Fruit fly (Drosophila melanogaster): ENCODE data around the gene Xrp1.

Xrp1 gene

DNA sequence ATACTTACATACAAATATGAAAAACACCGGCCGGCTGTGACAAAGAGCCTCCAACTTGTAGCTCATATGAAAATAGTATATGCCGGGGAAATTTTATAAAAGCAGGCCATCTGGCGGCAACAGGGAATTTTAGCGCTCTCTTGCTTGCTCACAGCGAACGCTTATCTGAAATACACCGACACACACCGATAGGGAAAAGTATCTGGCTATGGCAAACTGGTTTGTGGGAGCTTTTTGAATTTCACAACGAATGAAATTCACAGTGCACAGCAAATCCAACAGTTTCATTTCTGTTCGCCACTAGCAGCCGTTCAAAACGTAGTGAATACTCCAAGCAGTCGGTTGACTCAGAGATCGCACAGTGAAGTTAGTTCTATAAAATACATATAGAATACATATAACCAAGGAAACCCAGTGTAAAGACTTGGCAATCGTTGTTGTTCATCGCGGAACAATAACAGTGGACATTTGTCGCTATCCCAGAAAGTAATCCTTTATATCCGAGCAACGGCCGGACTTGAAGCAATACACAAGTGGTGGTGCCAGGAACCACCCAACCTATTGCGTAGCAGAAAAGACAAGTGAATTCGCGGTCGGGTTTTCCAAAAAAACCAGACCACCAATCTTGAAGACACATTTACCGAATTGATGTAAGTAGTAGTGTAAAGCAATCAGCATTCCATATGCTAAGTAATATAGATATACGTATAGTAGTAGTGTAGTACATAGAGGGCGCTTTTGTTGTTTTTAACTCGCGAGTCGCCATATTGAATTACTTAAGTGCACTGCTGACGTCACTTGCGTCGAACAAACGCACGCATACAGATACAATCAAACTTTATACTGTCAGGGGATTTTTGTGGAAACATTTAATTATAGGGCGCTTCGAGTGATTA lies 3.5 kb downstream of the Xrp1 start (continued):
- TF ChIP-seq D19A (tag; optimal IDR thresholded peaks at IDR 0.05) (no peak), bbx (GFP tag; IDR thresholded peaks at IDR 0.05; ENCODE audit: partially characterized antibody) (peak; percentile 60; the same call in 1 of the 2 replicates), ase (GFP tag; IDR thresholded peaks at IDR 0.05) (0 out of 3 replicates have a peak, but pooled peaks have one; percentile 28), Side (GFP tag; optimal IDR thresholded peaks at IDR 0.05) (no peak), Opbp (GFP tag; IDR thresholded peaks at IDR 0.05; ENCODE audit: partially characterized antibody) (no peak), HHEX (GFP tag; optimal IDR thresholded peaks at IDR 0.05) (peak; percentile 14), CG6175 (GFP tag; IDR thresholded peaks at IDR 0.05) (no peak), tgo (GFP tag; IDR thresholded peaks at IDR 0.05) (no peak), unc-4 (GFP tag; IDR thresholded peaks at IDR 0.05; ENCODE audit: partially characterized antibody) (0 out of 2 replicates have a peak, but pooled peaks have one; percentile 16), nom (GFP tag; optimal IDR thresholded peaks at IDR 0.05) (peak; percentile 51), dan (GFP tag; IDR thresholded peaks at IDR 0.05) (no peak), zen (tag; optimal IDR thresholded peaks at IDR 0.05) (no peak), sr (GFP tag; IDR thresholded peaks at IDR 0.05) (0 out of 3 replicates have a peak, but pooled peaks have one; percentile 25), pb (GFP tag; optimal IDR thresholded peaks at IDR 0.05) (no peak), CG13424 (tag; optimal IDR thresholded peaks at IDR 0.05) (no peak), CG11247 (GFP tag; IDR thresholded peaks at IDR 0.05) (no peak), grau (tag; optimal IDR thresholded peaks at IDR 0.05) (peak; percentile 28), pita (GFP tag; optimal IDR thresholded peaks at IDR 0.05) (no peak), CG4282 (GFP tag; optimal IDR thresholded peaks at IDR 0.05) (no peak), CG8089 (GFP tag; optimal IDR thresholded peaks at IDR 0.05) (no peak), Mrtf (GFP tag; IDR thresholded peaks at IDR 0.05) (no peak), Trl (optimal IDR thresholded peaks at IDR 0.05) (peak; percentile 47 to 61), Trl (GFP tag; optimal IDR thresholded peaks at IDR 0.05) (peak; percentile 7), Deaf1 (tag; optimal IDR thresholded peaks at IDR 0.05) (no peak), tll (GFP tag; optimal IDR thresholded peaks at IDR 0.05) (no peak), Doc3 (GFP tag; IDR thresholded peaks at IDR 0.05; ENCODE audit: partially characterized antibody) (no peak), Rfx (GFP tag; IDR thresholded peaks at IDR 0.05) (peak; percentile 19; the same call in 1 of the 2 replicates), CHES-1-like (GFP tag; optimal IDR thresholded peaks at IDR 0.05) (no peak), Hsf (GFP tag; optimal IDR thresholded peaks at IDR 0.05) (no peak), CG13287 (GFP tag; IDR thresholded peaks at IDR 0.05; ENCODE audit: partially characterized antibody) (no peak; the same call in 1 of the 2 replicates), CG4617 (GFP tag; optimal IDR thresholded peaks at IDR 0.05; ENCODE audit: borderline replicate concordance) (no peak), CG8359 (GFP tag; optimal IDR thresholded peaks at IDR 0.05; ENCODE audit: borderline replicate concordance) (no peak), pum (GFP tag; optimal IDR thresholded peaks at IDR 0.05) (peak; percentile 15), Nf-YB (GFP tag; optimal IDR thresholded peaks at IDR 0.05) (no peak), jigr1 (GFP tag; IDR thresholded peaks at IDR 0.05) (no peak), peb (GFP tag; IDR thresholded peaks at IDR 0.05) (no peak), Elba2 (GFP tag; optimal IDR thresholded peaks at IDR 0.05) (no peak), CG11696 (GFP tag; IDR thresholded peaks at IDR 0.05) (no peak), shn (GFP tag; optimal IDR thresholded peaks at IDR 0.05) (no peak), CG7271 (tag; optimal IDR thresholded peaks at IDR 0.05) (no peak), tin (GFP tag; optimal IDR thresholded peaks at IDR 0.05) (no peak), CG4360 (GFP tag; IDR thresholded peaks at IDR 0.05) (peak; percentile 43), HLHmδ (GFP tag; optimal IDR thresholded peaks at IDR 0.05) (no peak), her (GFP tag; optimal IDR thresholded peaks at IDR 0.05) (no peak), HLH54F (GFP tag; optimal IDR thresholded peaks at IDR 0.05) (no peak), CG2116 (GFP tag; optimal IDR thresholded peaks at IDR 0.05) (peak; percentile 8), CG2120 (GFP tag; optimal IDR thresholded peaks at IDR 0.05) (peak; percentile 18), Max (GFP tag; optimal IDR thresholded peaks at IDR 0.05) (no peak), psq (GFP tag; optimal IDR thresholded peaks at IDR 0.05) (no peak)

Measured in whole organism, embryonic.